Worm (Caenorhabditis elegans): ENCODE results near the gene emb-27.

emb-27 gene

DNA sequence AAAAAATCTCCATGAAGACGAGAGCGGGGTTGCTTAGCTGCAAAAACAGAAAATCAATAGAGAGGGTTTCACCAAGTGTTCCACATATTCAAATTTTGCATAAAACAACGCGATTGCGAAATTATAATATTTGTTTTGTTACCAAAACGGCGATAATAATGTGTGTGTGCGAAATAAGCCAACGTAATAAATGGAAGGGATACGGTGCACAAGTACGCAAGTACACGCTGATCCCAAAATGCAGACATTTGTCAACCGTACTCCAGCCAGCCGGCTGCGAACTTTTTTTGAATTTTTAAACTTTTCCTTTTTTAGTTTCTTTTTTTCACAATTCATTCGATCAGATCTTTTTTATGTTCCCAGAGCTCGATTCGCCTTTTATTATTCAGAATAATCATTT is 37.1 kb downstream of the emb-27 start, which contains the start of gene ire-1 (continued):
- TF ChIP-seq Y79H2A.3 (GFP tag; conservative IDR thresholded peaks at IDR 0.05) (no peak), cebp-1 (GFP tag; IDR thresholded peaks at IDR 0.05) (peak; percentile 82), cebp-1 (tag; optimal IDR thresholded peaks at IDR 0.05) (peak; percentile 92), efl-1 (GFP tag; optimal IDR thresholded peaks at IDR 0.05) (no peak), madf-6 (GFP tag; IDR thresholded peaks at IDR 0.05) (peak; percentile 30; the same call in 1 of the 2 replicates), bed-1 (GFP tag; IDR thresholded peaks at IDR 0.05) (no peak), F49E8.2 (tag; optimal IDR thresholded peaks at IDR 0.05; ENCODE audit: insufficient read depth) (peak; percentile 63), chd-7 (tag; optimal IDR thresholded peaks at IDR 0.05) (no peak), lag-1 (GFP tag; IDR thresholded peaks at IDR 0.05) (no peak), F33H1.4 (GFP tag; IDR thresholded peaks at IDR 0.05) (peak; percentile 45; the same call in 1 of the 2 replicates), repo-1 (tag; optimal IDR thresholded peaks at IDR 0.05) (no peak), attf-5 (GFP tag; optimal IDR thresholded peaks at IDR 0.05) (peak; percentile 74), nfyb-1 (GFP tag; IDR thresholded peaks at IDR 0.05) (no peak), madf-10 (tag; optimal IDR thresholded peaks at IDR 0.05) (no peak)

ce11 chrII:8117426-8117825 is 44.5 kb downstream of the emb-27 start:
- no peak for TF ChIP-seq attf-5 (GFP tag; optimal IDR thresholded peaks at IDR 0.05)
- no peak for TF ChIP-seq madf-10 (tag; optimal IDR thresholded peaks at IDR 0.05)
- no peak for TF ChIP-seq ztf-26 (tag; optimal IDR thresholded peaks at IDR 0.05)
- TF ChIP-seq ceh-79 (tag; optimal IDR thresholded peaks at IDR 0.05), result no peak
- TF ChIP-seq him-1 (tag; optimal IDR thresholded peaks at IDR 0.05), result no peak

DNA sequence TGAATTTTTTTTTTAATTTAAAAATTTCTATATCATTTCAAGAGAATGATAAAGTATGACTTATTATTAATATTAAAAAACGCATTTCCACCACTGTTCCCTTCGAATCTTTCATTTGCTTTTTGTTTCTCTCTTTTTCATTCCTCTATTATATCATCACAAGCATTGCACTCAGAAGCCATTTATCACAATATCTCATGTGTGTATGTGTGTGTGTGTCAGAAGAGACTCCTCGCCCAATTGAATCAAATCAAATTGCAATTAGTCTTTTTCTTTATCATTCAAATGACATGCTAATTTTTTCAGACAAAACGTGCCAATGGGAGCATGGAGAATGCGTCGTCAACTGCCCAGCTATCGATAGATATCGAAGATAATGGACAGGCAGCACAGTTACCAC is 45.8 kb downstream of the emb-27 start, which contains the start of gene unc-105:
Gene unc-105, plus strand, starts transcription at position 301 of the 400 bp plus-strand sequence.
- no peak for TF ChIP-seq efl-1 (GFP tag; optimal IDR thresholded peaks at IDR 0.05)
- no peak for TF ChIP-seq dox-1 (GFP tag; IDR thresholded peaks at IDR 0.05)
- no peak for TF ChIP-seq ztf-3 (GFP tag; optimal IDR thresholded peaks at IDR 0.05)
- TF ChIP-seq mxl-1 (tag; optimal IDR thresholded peaks at IDR 0.05), result no peak
- TF ChIP-seq ztf-6 (GFP tag; IDR thresholded peaks at IDR 0.05), result no peak
- TF ChIP-seq tbx-9 (tag; optimal IDR thresholded peaks at IDR 0.05; ENCODE audit: borderline replicate concordance), result no peak

- TF ChIP-seq dpl-1 (GFP tag; optimal IDR thresholded peaks at IDR 0.05) (no peak), D2030.7 (GFP tag; IDR thresholded peaks at IDR 0.05) (no peak), K12H6.12 (tag; optimal IDR thresholded peaks at IDR 0.05) (no peak), athp-1 (tag; optimal IDR thresholded peaks at IDR 0.05) (no peak), mel-28 (tag; optimal IDR thresholded peaks at IDR 0.05; ENCODE audit: borderline replicate concordance) (no peak), ZK185.1 (tag; optimal IDR thresholded peaks at IDR 0.05; ENCODE audit: poor library complexity, severe bottlenecking) (no peak), T07F8.4 (tag; optimal IDR thresholded peaks at IDR 0.05) (no peak)
Observed at ce11 chrII:8112063-8112462, 49.9 kb downstream of the emb-27 start, which contains the start of gene lron-4. TSS of gene lron-4 (minus strand) at chrII:8112163.
